Fruit fly (Drosophila melanogaster): Measurements from ENCODE around the gene CG11588.

Gene CG11588

dm6 chr3L:11937270-11937669 is 16.0 kb downstream of the CG11588 start:
- TF ChIP-seq CG14655 (GFP tag; optimal IDR thresholded peaks at IDR 0.05) (no peak), D1 (tag; optimal IDR thresholded peaks at IDR 0.05) (no peak), fd96Ca (GFP tag; IDR thresholded peaks at IDR 0.05) (no peak), gl (tag; optimal IDR thresholded peaks at IDR 0.05) (no peak)

- TF ChIP-seq CG14655 (GFP tag; optimal IDR thresholded peaks at IDR 0.05) (no peak), CG13204 (GFP tag; optimal IDR thresholded peaks at IDR 0.05) (no peak), CG17806 (tag; optimal IDR thresholded peaks at IDR 0.05) (no peak), CG9948 (tag; optimal IDR thresholded peaks at IDR 0.05) (no peak), D1 (tag; optimal IDR thresholded peaks at IDR 0.05) (no peak), EcR (GFP tag; optimal IDR thresholded peaks at IDR 0.05) (no peak), CG34367 (tag; optimal IDR thresholded peaks at IDR 0.05) (no peak), CG4496 (GFP tag; IDR thresholded peaks at IDR 0.05) (no peak), Pif1B (GFP tag; optimal IDR thresholded peaks at IDR 0.05) (no peak), Pif1A (GFP tag; optimal IDR thresholded peaks at IDR 0.05) (no peak), CG12605 (GFP tag; IDR thresholded peaks at IDR 0.05) (no peak)
Measured at dm6 chr3L:11938716-11939115, 17.4 kb downstream of the CG11588 start, which contains the start of gene CG44837. CG44837 (minus strand) TSS chr3L:11938872.

- TF ChIP-seq CG32121 (GFP tag; IDR thresholded peaks at IDR 0.05), result no peak
- no peak for TF ChIP-seq Pif1A (GFP tag; optimal IDR thresholded peaks at IDR 0.05)
- TF ChIP-seq CG17806 (tag; optimal IDR thresholded peaks at IDR 0.05), result no peak
- TF ChIP-seq D1 (tag; optimal IDR thresholded peaks at IDR 0.05), result no peak
- TF ChIP-seq CG8301 (tag; optimal IDR thresholded peaks at IDR 0.05), result no peak
- no peak for TF ChIP-seq EcR (GFP tag; optimal IDR thresholded peaks at IDR 0.05)
- no peak for TF ChIP-seq Pif1B (GFP tag; optimal IDR thresholded peaks at IDR 0.05)
- no peak for TF ChIP-seq CG4496 (GFP tag; IDR thresholded peaks at IDR 0.05)
- TF ChIP-seq CG15710 (tag; optimal IDR thresholded peaks at IDR 0.05), result no peak
- no peak for TF ChIP-seq CG9948 (tag; optimal IDR thresholded peaks at IDR 0.05)
- no peak for TF ChIP-seq rn (GFP tag; IDR thresholded peaks at IDR 0.05)
- no peak for TF ChIP-seq CG12605 (GFP tag; IDR thresholded peaks at IDR 0.05)
- no peak for TF ChIP-seq CG10348 (GFP tag; IDR thresholded peaks at IDR 0.05)
Measured at dm6 chr3L:11941612-11942011, 20.3 kb downstream of the CG11588 start, which contains the start of gene Rpt4R. Rpt4R (plus strand) TSS chr3L:11941912.

- TF ChIP-seq CG13204 (GFP tag; optimal IDR thresholded peaks at IDR 0.05) (no peak), Pif1B (GFP tag; optimal IDR thresholded peaks at IDR 0.05) (no peak), CG4496 (GFP tag; IDR thresholded peaks at IDR 0.05) (no peak), Snoo (tag; optimal IDR thresholded peaks at IDR 0.05) (no peak), CG17806 (tag; optimal IDR thresholded peaks at IDR 0.05) (no peak), CG8301 (tag; optimal IDR thresholded peaks at IDR 0.05) (no peak), CG34367 (tag; optimal IDR thresholded peaks at IDR 0.05) (no peak)
Measured at dm6 chr3L:11944752-11945151, 23.4 kb downstream of the CG11588 start, which contains the start of gene CG5883. CG5883 (minus strand) TSS chr3L:11944852.

- TF ChIP-seq CG34367 (tag; optimal IDR thresholded peaks at IDR 0.05) (no peak), gl (tag; optimal IDR thresholded peaks at IDR 0.05) (no peak), Ets98B (GFP tag; IDR thresholded peaks at IDR 0.05) (no peak), CG13204 (GFP tag; optimal IDR thresholded peaks at IDR 0.05) (no peak), EcR (GFP tag; optimal IDR thresholded peaks at IDR 0.05) (no peak), Pif1A (GFP tag; optimal IDR thresholded peaks at IDR 0.05) (no peak), rn (GFP tag; IDR thresholded peaks at IDR 0.05) (no peak), Pif1B (GFP tag; optimal IDR thresholded peaks at IDR 0.05) (no peak), CG17806 (tag; optimal IDR thresholded peaks at IDR 0.05) (no peak), CG10348 (GFP tag; IDR thresholded peaks at IDR 0.05) (no peak), CG8159 (tag; optimal IDR thresholded peaks at IDR 0.05) (no peak), CG14655 (GFP tag; optimal IDR thresholded peaks at IDR 0.05) (no peak), CG4496 (GFP tag; IDR thresholded peaks at IDR 0.05) (no peak)
Measured at dm6 chr3L:11947357-11947756, 26.0 kb downstream of the CG11588 start, which contains the start of gene CG7252. CG7252 (plus strand) TSS chr3L:11947675.

dm6 chr3L:11949539-11949938 is 28.2 kb downstream of the CG11588 start, which contains the start of gene CG17826:
CG17826 (plus strand) TSS chr3L:11949839.
- TF ChIP-seq CG4496 (GFP tag; IDR thresholded peaks at IDR 0.05) (no peak), rn (GFP tag; IDR thresholded peaks at IDR 0.05) (no peak), Ets98B (GFP tag; IDR thresholded peaks at IDR 0.05) (no peak), CG8159 (tag; optimal IDR thresholded peaks at IDR 0.05) (no peak), D1 (tag; optimal IDR thresholded peaks at IDR 0.05) (no peak), CG32121 (GFP tag; IDR thresholded peaks at IDR 0.05) (no peak), Pif1B (GFP tag; optimal IDR thresholded peaks at IDR 0.05) (no peak), fd96Ca (GFP tag; IDR thresholded peaks at IDR 0.05) (no peak), gl (tag; optimal IDR thresholded peaks at IDR 0.05) (no peak)

- TF ChIP-seq CG10348 (GFP tag; IDR thresholded peaks at IDR 0.05) (no peak), CG13204 (GFP tag; optimal IDR thresholded peaks at IDR 0.05) (no peak), fd96Ca (GFP tag; IDR thresholded peaks at IDR 0.05) (no peak), Snoo (tag; optimal IDR thresholded peaks at IDR 0.05) (no peak), CG15710 (tag; optimal IDR thresholded peaks at IDR 0.05) (no peak), CG14655 (GFP tag; optimal IDR thresholded peaks at IDR 0.05) (no peak), CG32121 (GFP tag; IDR thresholded peaks at IDR 0.05) (no peak), CG8301 (tag; optimal IDR thresholded peaks at IDR 0.05) (no peak), CG17806 (tag; optimal IDR thresholded peaks at IDR 0.05) (no peak), Pif1B (GFP tag; optimal IDR thresholded peaks at IDR 0.05) (no peak)
Measured at dm6 chr3L:11953217-11953616, 31.9 kb downstream of the CG11588 start, which contains the start of gene obst-G. obst-G (minus strand) TSS chr3L:11953317.

Data from whole organism, pupa.